Fruit fly (Drosophila melanogaster): Measurements from ENCODE around the gene CG4367.

The CG4367 gene

DNA sequence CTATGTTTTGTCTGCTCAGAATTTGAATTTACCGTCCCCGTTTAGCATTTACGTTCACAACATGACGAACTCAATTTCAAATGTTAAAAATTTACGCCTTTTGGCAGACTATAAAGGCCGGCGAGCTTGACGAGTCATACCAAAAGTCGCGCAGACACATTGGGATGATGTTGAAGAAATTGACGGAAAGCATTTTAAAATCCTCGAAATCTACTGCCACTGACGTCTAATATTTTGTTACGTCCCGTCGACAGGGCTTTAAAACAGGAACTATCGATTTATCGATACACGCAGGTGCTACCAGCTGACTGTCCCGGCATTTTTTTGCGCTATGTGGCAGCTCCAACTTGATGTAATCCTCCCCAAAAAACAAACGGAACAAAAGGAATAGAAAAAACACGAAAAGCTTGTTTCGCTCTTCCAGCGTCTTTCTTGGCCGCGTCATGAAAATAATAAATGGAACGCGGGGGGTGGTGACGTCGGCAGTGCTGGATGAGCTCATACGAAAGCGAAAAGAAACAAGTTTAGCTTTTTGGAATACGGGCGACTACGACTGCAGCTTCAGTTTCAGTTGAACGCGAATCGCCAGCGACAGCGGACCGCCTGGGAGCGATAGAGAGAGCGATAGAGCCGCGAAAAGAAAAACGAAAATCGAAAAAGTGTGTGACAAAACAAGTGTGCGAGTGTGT is 4.3 kb upstream of the CG4367 start, which contains the start of gene Orp8 (continued):
- TF ChIP-seq odd (GFP tag; optimal IDR thresholded peaks at IDR 0.05) (no peak), CG2116 (GFP tag; optimal IDR thresholded peaks at IDR 0.05) (peak; percentile 90), da (GFP tag; optimal IDR thresholded peaks at IDR 0.05) (no peak), CG4328 (GFP tag; optimal IDR thresholded peaks at IDR 0.05) (no peak), lab (GFP tag; optimal IDR thresholded peaks at IDR 0.05) (peak; percentile 52), CG10543 (GFP tag; optimal IDR thresholded peaks at IDR 0.05) (peak; percentile 64), Oli (tag; optimal IDR thresholded peaks at IDR 0.05) (no peak), CG31441 (GFP tag; IDR thresholded peaks at IDR 0.05) (no peak), CG3995 (GFP tag; optimal IDR thresholded peaks at IDR 0.05) (no peak), wdn (GFP tag; IDR thresholded peaks at IDR 0.05) (no peak), E2f1 (GFP tag; IDR thresholded peaks at IDR 0.05) (no peak), CG17361 (GFP tag; IDR thresholded peaks at IDR 0.05) (no peak), CG8359 (GFP tag; optimal IDR thresholded peaks at IDR 0.05; ENCODE audit: borderline replicate concordance) (peak; percentile 5), Hr39 (optimal IDR thresholded peaks at IDR 0.05) (no peak), CG15073 (GFP tag; optimal IDR thresholded peaks at IDR 0.05) (no peak), h (optimal IDR thresholded peaks at IDR 0.05) (no peak), CG3163 (GFP tag; optimal IDR thresholded peaks at IDR 0.05) (no peak), exex (tag; optimal IDR thresholded peaks at IDR 0.05) (no peak), pita (GFP tag; optimal IDR thresholded peaks at IDR 0.05) (no peak), NfI (GFP tag; optimal IDR thresholded peaks at IDR 0.05) (no peak), yki (optimal IDR thresholded peaks at IDR 0.05) (no peak), trh (GFP tag; optimal IDR thresholded peaks at IDR 0.05) (no peak), Sry-δ (GFP tag; optimal IDR thresholded peaks at IDR 0.05) (peak; percentile 80), ash1 (GFP tag; optimal IDR thresholded peaks at IDR 0.05) (no peak), disco-r (GFP tag; optimal IDR thresholded peaks at IDR 0.05) (peak; percentile 23), lola (GFP tag; optimal IDR thresholded peaks at IDR 0.05) (no peak), ERR (GFP tag; optimal IDR thresholded peaks at IDR 0.05) (no peak), CG2129 (GFP tag; IDR thresholded peaks at IDR 0.05; ENCODE audit: partially characterized antibody) (peak; percentile 26; the same call in 1 of the 2 replicates), CG42726 (GFP tag; IDR thresholded peaks at IDR 0.05; ENCODE audit: partially characterized antibody) (peak; percentile 70; the same call in 1 of the 2 replicates), CG8089 (GFP tag; optimal IDR thresholded peaks at IDR 0.05) (no peak), Dad (GFP tag; optimal IDR thresholded peaks at IDR 0.05) (no peak), ftz-f1 (GFP tag; optimal IDR thresholded peaks at IDR 0.05) (no peak), CG7987 (GFP tag; optimal IDR thresholded peaks at IDR 0.05) (peak; percentile 51), gcm2 (GFP tag; optimal IDR thresholded peaks at IDR 0.05) (peak; percentile 31), fu2 (GFP tag; optimal IDR thresholded peaks at IDR 0.05) (no peak), CG17359 (tag; optimal IDR thresholded peaks at IDR 0.05) (no peak), Six4 (GFP tag; optimal IDR thresholded peaks at IDR 0.05) (no peak), ATbp (GFP tag; optimal IDR thresholded peaks at IDR 0.05) (no peak), HHEX (GFP tag; optimal IDR thresholded peaks at IDR 0.05) (no peak), Ssrp (tag; optimal IDR thresholded peaks at IDR 0.05) (no peak), Rx (GFP tag; IDR thresholded peaks at IDR 0.05) (no peak), CG4617 (GFP tag; optimal IDR thresholded peaks at IDR 0.05; ENCODE audit: borderline replicate concordance) (no peak), CkIIα-i1 (GFP tag; IDR thresholded peaks at IDR 0.05) (no peak), Ets65A (GFP tag) (no peak), CG15601 (tag; optimal IDR thresholded peaks at IDR 0.05) (peak; percentile 88), pum (GFP tag; optimal IDR thresholded peaks at IDR 0.05) (no peak), Lhr (GFP tag; optimal IDR thresholded peaks at IDR 0.05) (no peak), nerfin-1 (tag; optimal IDR thresholded peaks at IDR 0.05) (no peak), hth (optimal IDR thresholded peaks at IDR 0.05) (no peak), Mes4 (GFP tag; optimal IDR thresholded peaks at IDR 0.05) (no peak), CG3065 (GFP tag; optimal IDR thresholded peaks at IDR 0.05) (no peak)
